Worm (Caenorhabditis elegans) whole organism, mixed stage, embryonic: ENCODE data around the gene W02B12.13.

Source experiments
- M03D4.4 ChIP-seq: sonication (generic microtip); optimal IDR thresholded peaks from 2 replicates; lab custom pipeline; 2017; ENCODE audit warnings: mild to moderate bottlenecking, missing genetic modification characterization, missing compliant biosample characterization
- bed-3 ChIP-seq: fragments of 200-800 bp; sonication (Bioruptor generic); optimal IDR thresholded peaks from 3 replicates; lab custom pipeline; 2018; ENCODE audit warnings: mild to moderate bottlenecking, missing genetic modification characterization, moderate library complexity, missing compliant biosample characterization
- blmp-1 ChIP-seq: fragments of 150-350 bp; optimal IDR thresholded peaks from 2 replicates; lab custom pipeline; 2014; ENCODE audit warnings: missing biosample characterization, missing genetic modification characterization
- ceh-39 ChIP-seq: fragments of 150-350 bp; optimal IDR thresholded peaks from 2 replicates; lab custom pipeline; 2014; ENCODE audit warnings: missing biosample characterization, missing genetic modification characterization
- ceh-43 ChIP-seq: fragments of 200-800 bp; sonication (Bioruptor generic); optimal IDR thresholded peaks from 2 replicates; lab custom pipeline; 2018; ENCODE audit warnings: mild to moderate bottlenecking, missing genetic modification characterization, moderate library complexity, missing compliant biosample characterization
- ceh-83 ChIP-seq: fragments of 200-800 bp; sonication (Bioruptor generic); optimal IDR thresholded peaks from 2 replicates; lab custom pipeline; 2018; ENCODE audit warnings: mild to moderate bottlenecking, missing genetic modification characterization, missing compliant biosample characterization
- ces-1 ChIP-seq: fragments of 150-350 bp; optimal IDR thresholded peaks from 2 replicates; lab custom pipeline; 2014; ENCODE audit warnings: missing biosample characterization, missing genetic modification reagents, missing genetic modification characterization
- cnd-1 ChIP-seq: fragments of 200-800 bp; sonication (Bioruptor generic); optimal IDR thresholded peaks from 2 replicates; lab custom pipeline; 2018; ENCODE audit warnings: mild to moderate bottlenecking, missing genetic modification characterization, missing compliant biosample characterization
- drap-1 ChIP-seq: fragments of 200-800 bp; sonication (Bioruptor generic); optimal IDR thresholded peaks from 3 replicates; lab custom pipeline; 2018; ENCODE audit warnings: mild to moderate bottlenecking, missing genetic modification characterization, missing compliant biosample characterization
- elt-3 ChIP-seq: fragments of 150-350 bp; optimal IDR thresholded peaks from 2 replicates; lab custom pipeline; 2014; ENCODE audit warnings: missing biosample characterization, missing genetic modification characterization
- flh-1 ChIP-seq: fragments of 200-800 bp; sonication (Bioruptor generic); optimal IDR thresholded peaks from 2 replicates; lab custom pipeline; 2018; ENCODE audit warnings: mild to moderate bottlenecking, missing genetic modification characterization, moderate library complexity, missing compliant biosample characterization
- ham-2 ChIP-seq: fragments of 200-800 bp; sonication (Bioruptor generic); optimal IDR thresholded peaks from 2 replicates; lab custom pipeline; 2018; ENCODE audit warnings: mild to moderate bottlenecking, missing genetic modification characterization, missing compliant biosample characterization
- hlh-1 ChIP-seq: fragments of 150-350 bp; optimal IDR thresholded peaks from 2 replicates; lab custom pipeline; 2014; ENCODE audit warnings: missing biosample characterization, missing genetic modification reagents, missing genetic modification characterization
- lin-13 ChIP-seq: fragments of 150-350 bp; optimal IDR thresholded peaks from 2 replicates; lab custom pipeline; 2014; ENCODE audit warnings: missing biosample characterization, missing genetic modification characterization
- lin-32 ChIP-seq: fragments of 200-800 bp; sonication (Bioruptor generic); optimal IDR thresholded peaks from 2 replicates; lab custom pipeline; 2018; ENCODE audit warnings: mild to moderate bottlenecking, missing genetic modification characterization, missing compliant biosample characterization
- lsy-2 ChIP-seq: fragments of 150-350 bp; optimal IDR thresholded peaks from 2 replicates; lab custom pipeline; 2014; ENCODE audit warnings: missing biosample characterization, missing genetic modification characterization
- mab-5 ChIP-seq: fragments of 150-350 bp; optimal IDR thresholded peaks from 2 replicates; lab custom pipeline; 2014; ENCODE audit warnings: missing biosample characterization, missing genetic modification characterization
- mep-1 ChIP-seq: fragments of 150-350 bp; optimal IDR thresholded peaks from 2 replicates; lab custom pipeline; 2017; ENCODE audit warnings: missing biosample characterization, missing genetic modification reagents, missing genetic modification characterization, inconsistent platforms
- mls-2 ChIP-seq: sonication (generic microtip); optimal IDR thresholded peaks from 2 replicates; lab custom pipeline; 2016; ENCODE audit warnings: mild to moderate bottlenecking, missing genetic modification characterization, moderate library complexity, missing compliant biosample characterization
- nhr-2 ChIP-seq: fragments of 150-350 bp; optimal IDR thresholded peaks from 2 replicates; lab custom pipeline; 2014; ENCODE audit warnings: missing biosample characterization, missing genetic modification characterization
- nhr-28 ChIP-seq: fragments of 150-350 bp; optimal IDR thresholded peaks from 2 replicates; lab custom pipeline; 2014; ENCODE audit warnings: missing biosample characterization, missing genetic modification characterization
- nhr-76 ChIP-seq: sonication (generic microtip); optimal IDR thresholded peaks from 2 replicates; lab custom pipeline; 2017; ENCODE audit warnings: missing biosample characterization, missing genetic modification characterization
- pha-4 ChIP-seq: fragments of 150-350 bp; optimal IDR thresholded peaks from 2 replicates; lab custom pipeline; 2018; ENCODE audit warnings: missing biosample characterization, missing genetic modification reagents, missing genetic modification characterization
- sem-2 ChIP-seq: fragments of 200-800 bp; sonication (Bioruptor generic); optimal IDR thresholded peaks from 2 replicates; lab custom pipeline; 2018; ENCODE audit warnings: mild to moderate bottlenecking, missing genetic modification characterization, missing compliant biosample characterization
- snpc-4 ChIP-seq: fragments of 150-350 bp; optimal IDR thresholded peaks from 2 replicates; lab custom pipeline; 2014; ENCODE audit warnings: missing biosample characterization, missing genetic modification characterization
- sptf-1 ChIP-seq: sonication (generic microtip); optimal IDR thresholded peaks from 2 replicates; lab custom pipeline; 2017; ENCODE audit warnings: mild to moderate bottlenecking, missing genetic modification characterization, moderate library complexity, missing compliant biosample characterization
- tbx-8 ChIP-seq: fragments of 200-800 bp; sonication (Bioruptor generic); optimal IDR thresholded peaks from 2 replicates; lab custom pipeline; 2018; ENCODE audit warnings: mild to moderate bottlenecking, missing genetic modification characterization, moderate library complexity, missing compliant biosample characterization
- unc-120 ChIP-seq: sonication (generic microtip); optimal IDR thresholded peaks from 2 replicates; lab custom pipeline; 2017; ENCODE audit warnings: missing genetic modification characterization, missing compliant biosample characterization; ENCODE audit not compliant: poor library complexity, severe bottlenecking
- unc-39 ChIP-seq: fragments of 150-350 bp; optimal IDR thresholded peaks from 2 replicates; lab custom pipeline; 2014; ENCODE audit warnings: missing biosample characterization, missing genetic modification characterization
- zip-8 ChIP-seq: fragments of 150-350 bp; optimal IDR thresholded peaks from 2 replicates; lab custom pipeline; 2014; ENCODE audit warnings: missing biosample characterization, missing genetic modification characterization
- ztf-11 ChIP-seq: fragments of 150-350 bp; optimal IDR thresholded peaks from 2 replicates; lab custom pipeline; 2014; ENCODE audit warnings: missing biosample characterization, missing genetic modification characterization

W02B12.13 gene

DNA sequence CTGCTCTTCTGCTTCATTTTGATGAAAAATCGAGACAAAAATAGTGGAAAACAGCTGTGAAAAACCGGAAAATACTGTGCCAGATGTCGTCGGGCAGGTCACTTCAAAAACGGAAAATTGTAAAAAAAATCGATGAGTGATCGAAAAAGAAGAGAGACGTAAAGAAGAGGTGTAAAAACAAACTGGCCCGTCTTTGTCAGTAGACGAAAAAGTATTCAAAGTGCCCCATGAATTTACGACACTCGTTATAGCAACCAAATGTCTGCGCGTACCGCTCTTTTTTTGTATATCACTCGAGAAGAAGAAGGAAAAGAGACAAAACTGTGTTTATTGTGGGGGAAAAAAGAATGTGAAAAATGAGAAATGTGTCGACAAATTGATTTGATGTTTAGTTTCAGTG, 40.1 kb downstream of the W02B12.13 start, which contains the start of gene twk-5:
Gene twk-5, minus strand, starts transcription at position 101 of the 400 bp plus-strand sequence.
- no peak for TF ChIP-seq mep-1 (tag; lab: Kevin White, UChicago)
- no peak for TF ChIP-seq flh-1 (GFP tag; lab: Kevin White, UChicago)

DNA sequence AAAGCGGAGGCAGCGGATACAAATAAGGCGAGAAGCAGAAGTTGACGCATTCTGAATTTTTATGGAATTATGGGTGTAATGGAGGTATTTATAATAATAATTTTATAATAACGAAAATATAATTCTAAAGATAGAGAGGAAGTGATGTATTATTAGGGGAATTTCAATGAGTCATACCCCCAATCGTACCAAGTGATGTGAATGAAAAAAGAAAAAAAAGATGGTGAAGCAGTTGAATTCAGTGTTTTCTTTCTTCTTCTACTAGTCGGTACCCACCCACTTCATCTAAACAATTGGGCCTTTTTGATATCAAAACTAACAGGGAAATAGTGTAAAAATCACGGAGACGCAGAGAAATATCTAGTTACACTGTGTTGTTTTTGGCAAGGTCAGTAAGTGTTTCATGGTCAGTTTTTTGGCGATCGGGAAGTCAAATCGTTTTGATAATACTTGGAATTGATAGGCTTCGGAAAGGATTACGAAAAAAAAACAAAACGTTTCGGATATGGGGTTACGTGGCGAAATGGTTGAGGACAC, 41.7 kb downstream of the W02B12.13 start, which contains the start of gene ttr-18:
Gene ttr-18, minus strand, starts transcription at position 51 of the 537 bp plus-strand sequence.
- TF ChIP-seq snpc-4 = no peak
- TF ChIP-seq lsy-2 (tag; lab: Kevin White, UChicago) = no peak
- TF ChIP-seq drap-1 (GFP tag; lab: Kevin White, UChicago) = no peak
- no peak for TF ChIP-seq ces-1 (GFP tag; lab: Kevin White, UChicago)
- no peak for TF ChIP-seq zip-8 (tag; lab: Kevin White, UChicago)
- TF ChIP-seq unc-39 (tag; lab: Kevin White, UChicago) = no peak
- no peak for TF ChIP-seq elt-3
- TF ChIP-seq ceh-39 (tag; lab: Kevin White, UChicago) = no peak
- TF ChIP-seq tbx-8 (GFP tag; lab: Kevin White, UChicago) = no peak
- no peak for TF ChIP-seq mab-5 (tag; lab: Kevin White, UChicago)
- no peak for TF ChIP-seq blmp-1 (tag; lab: Kevin White, UChicago)
- no peak for TF ChIP-seq nhr-2 (tag; lab: Kevin White, UChicago)
- TF ChIP-seq sptf-1 (tag; lab: Kevin White, UChicago) = no peak
- TF ChIP-seq ceh-83 = no peak

ce11 chrII:11487999-11488398, 42.9 kb downstream of the W02B12.13 start, which contains the start of gene B0334.13:
B0334.13 (plus strand) TSS chrII:11488299.
- TF ChIP-seq ceh-39 (tag; lab: Kevin White, UChicago) = no peak
- no peak for TF ChIP-seq ces-1 (GFP tag; lab: Kevin White, UChicago)

- TF ChIP-seq hlh-1 (tag; lab: Kevin White, UChicago) (no peak), ham-2 (GFP tag; lab: Kevin White, UChicago) (no peak), ces-1 (GFP tag; lab: Kevin White, UChicago) (no peak), ceh-43 (GFP tag; lab: Kevin White, UChicago) (no peak), mep-1 (tag; lab: Kevin White, UChicago) (no peak), M03D4.4 (no peak), blmp-1 (tag; lab: Kevin White, UChicago) (no peak), tbx-8 (GFP tag; lab: Kevin White, UChicago) (no peak), elt-3 (no peak), nhr-28 (tag; lab: Kevin White, UChicago) (no peak), ztf-11 (tag; lab: Kevin White, UChicago) (no peak), lin-32 (no peak), unc-120 (tag; lab: Kevin White, UChicago) (no peak), lin-13 (tag; lab: Kevin White, UChicago) (no peak)
These were observed 47.8 kb downstream of the W02B12.13 start, which contains the start of gene hacl-1 for ce11 chrII:11492843-11493242. hacl-1 (minus strand) TSS chrII:11492963.

DNA sequence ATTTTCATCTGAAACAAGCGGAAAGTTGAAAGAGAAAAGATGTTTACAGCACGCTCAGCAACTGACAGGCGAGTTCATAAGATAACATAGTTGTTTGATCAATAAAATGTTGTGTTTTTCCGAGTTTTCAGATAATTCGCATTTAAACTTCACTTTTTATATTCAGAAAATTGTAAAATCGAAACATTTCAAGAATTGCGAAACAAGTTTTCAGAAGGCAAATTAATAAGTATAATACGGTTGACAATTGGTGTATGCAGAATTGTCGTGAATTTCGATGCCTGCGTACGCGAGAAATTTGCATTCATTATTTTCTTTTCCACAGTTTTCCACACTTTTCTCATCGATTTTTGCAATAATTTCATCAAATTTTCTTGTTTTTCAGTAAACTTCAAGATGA, 50.2 kb downstream of the W02B12.13 start, which contains the start of the genes ooc-3 and B0334.4:
Gene ooc-3, minus strand, starts transcription at position 15 of the 400 bp plus-strand sequence.
Gene B0334.4, plus strand, starts transcription at position 386 of the 400 bp plus-strand sequence.
- TF ChIP-seq mls-2 (tag; lab: Kevin White, UChicago) = no peak
- TF ChIP-seq lin-13 (tag; lab: Kevin White, UChicago) = no peak
- peak; percentile 91 for TF ChIP-seq lsy-2 (tag; lab: Kevin White, UChicago)
- TF ChIP-seq mep-1 (tag; lab: Kevin White, UChicago) = no peak
- no peak for TF ChIP-seq tbx-8 (GFP tag; lab: Kevin White, UChicago)
- TF ChIP-seq blmp-1 (tag; lab: Kevin White, UChicago) = no peak
- TF ChIP-seq ces-1 (GFP tag; lab: Kevin White, UChicago) = peak; percentile 94
- TF ChIP-seq cnd-1 = no peak
- no peak for TF ChIP-seq flh-1 (GFP tag; lab: Kevin White, UChicago)

DNA sequence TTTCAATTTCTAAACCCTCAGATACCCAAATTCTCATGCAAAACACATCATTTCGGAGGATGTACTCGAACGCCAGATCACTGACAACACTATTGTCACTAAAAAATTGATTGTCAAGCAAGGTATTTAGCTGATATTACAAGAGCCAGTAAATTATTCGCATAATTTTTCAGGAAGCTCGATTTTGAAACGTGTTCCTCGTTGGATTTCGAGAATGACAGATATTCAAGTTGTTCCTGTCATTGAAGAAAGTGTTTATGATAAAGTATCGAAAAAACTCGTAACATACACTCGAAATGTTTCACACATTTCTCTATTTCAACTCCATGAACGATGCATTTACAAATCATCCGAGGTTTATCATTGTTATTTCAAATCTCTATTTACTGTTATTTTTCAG, 50.7 kb downstream of the W02B12.13 start:
- TF ChIP-seq nhr-76 (no peak), unc-39 (tag; lab: Kevin White, UChicago) (no peak), snpc-4 (no peak), zip-8 (tag; lab: Kevin White, UChicago) (no peak), flh-1 (GFP tag; lab: Kevin White, UChicago) (no peak), pha-4 (tag; lab: Kevin White, UChicago) (no peak), mab-5 (tag; lab: Kevin White, UChicago) (no peak), elt-3 (no peak), mep-1 (tag; lab: Kevin White, UChicago) (no peak), ceh-39 (tag; lab: Kevin White, UChicago) (no peak), bed-3 (GFP tag; lab: Kevin White, UChicago) (no peak), mls-2 (tag; lab: Kevin White, UChicago) (no peak), sem-2 (GFP tag; lab: Kevin White, UChicago) (no peak), lin-32 (no peak), nhr-2 (tag; lab: Kevin White, UChicago) (no peak), lsy-2 (tag; lab: Kevin White, UChicago) (no peak)
